Worm (Caenorhabditis elegans) whole organism, mixed stage, embryonic: ENCODE results near the gene inx-1.

ENCODE experiments used
- lsy-2 ChIP-seq: fragments of 150-350 bp; optimal IDR thresholded peaks from 2 replicates; lab custom pipeline; 2014; ENCODE audit warnings: missing biosample characterization, missing genetic modification characterization
- nhr-237 ChIP-seq: fragments of 150-350 bp; optimal IDR thresholded peaks from 2 replicates; lab custom pipeline; 2014; ENCODE audit warnings: missing biosample characterization, missing genetic modification characterization
- snpc-4 ChIP-seq: fragments of 150-350 bp; optimal IDR thresholded peaks from 2 replicates; lab custom pipeline; 2014; ENCODE audit warnings: missing biosample characterization, missing genetic modification characterization
- unc-39 ChIP-seq: fragments of 150-350 bp; optimal IDR thresholded peaks from 2 replicates; lab custom pipeline; 2014; ENCODE audit warnings: missing biosample characterization, missing genetic modification characterization
- unc-62 ChIP-seq: fragments of 150-350 bp; optimal IDR thresholded peaks from 2 replicates; lab custom pipeline; 2014; ENCODE audit warnings: missing biosample characterization, missing genetic modification reagents, missing genetic modification characterization

DNA sequence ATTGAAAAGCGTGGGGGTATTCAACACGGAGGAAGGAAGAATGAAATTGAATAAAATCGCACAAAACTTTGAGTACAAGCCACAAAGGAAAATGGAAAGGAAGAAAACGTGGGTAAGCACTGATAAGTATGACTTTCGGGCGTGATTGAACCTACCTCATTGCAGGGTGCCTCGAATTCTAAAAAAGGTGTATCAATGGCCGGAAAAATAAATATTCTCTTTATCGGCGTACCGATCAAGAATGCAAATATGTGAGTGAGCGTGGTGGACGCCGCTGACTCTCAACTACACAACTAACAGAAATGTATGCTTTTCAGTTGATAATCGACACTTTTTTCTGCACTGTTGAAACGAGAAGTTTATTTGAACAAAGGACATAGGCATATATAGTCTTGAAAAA is 31.7 kb downstream of the inx-1 start, which contains the start of gene otpl-3:
- TF ChIP-seq snpc-4 (tag; lab: Kevin White, UChicago) (no peak), nhr-237 (no peak), lsy-2 (tag; lab: Kevin White, UChicago) (no peak), unc-39 (tag; lab: Kevin White, UChicago) (no peak), unc-62 (GFP tag; lab: Kevin White, UChicago) (no peak)
